Worm (Caenorhabditis elegans): Measurements from ENCODE around the gene C16C8.8.

C16C8.8 gene

ce11 chrII:3502520-3503323 is 41.2 kb upstream of the C16C8.8 start, which contains the start of the genes col-71 and Y49F6B.2 (continued):
- TF ChIP-seq repo-1 (tag; optimal IDR thresholded peaks at IDR 0.05) (no peak), sptf-2 (GFP tag; optimal IDR thresholded peaks at IDR 0.05) (no peak), tlf-1 (GFP tag; optimal IDR thresholded peaks at IDR 0.05) (peak; percentile 18), egl-18 (GFP tag; IDR thresholded peaks at IDR 0.05) (no peak), bed-1 (GFP tag; IDR thresholded peaks at IDR 0.05) (no peak), snpc-4 (GFP tag; optimal IDR thresholded peaks at IDR 0.05) (no peak), snpc-4 (tag; optimal IDR thresholded peaks at IDR 0.05) (peak in 2 of 4 experiments; percentile 19 to 34), lsy-27 (tag; optimal IDR thresholded peaks at IDR 0.05; ENCODE audit: borderline replicate concordance, insufficient read depth) (no peak), ceh-40 (GFP tag; IDR thresholded peaks at IDR 0.05) (no peak), dpl-1 (GFP tag; optimal IDR thresholded peaks at IDR 0.05) (no peak), Y79H2A.3 (GFP tag; conservative IDR thresholded peaks at IDR 0.05) (no peak), F49E8.2 (tag; optimal IDR thresholded peaks at IDR 0.05; ENCODE audit: insufficient read depth) (no peak), sea-2 (GFP tag; IDR thresholded peaks at IDR 0.05) (no peak), unc-62 (GFP tag; optimal IDR thresholded peaks at IDR 0.05) (no peak), hlh-12 (tag; optimal IDR thresholded peaks at IDR 0.05) (no peak), ccch-3 (GFP tag; optimal IDR thresholded peaks at IDR 0.05) (no peak), hrde-1 (tag; optimal IDR thresholded peaks at IDR 0.05; ENCODE audit: borderline replicate concordance) (no peak), bed-2 (GFP tag; IDR thresholded peaks at IDR 0.05) (peak; percentile 59; the same call in 1 of the 2 replicates), sdz-38 (tag; optimal IDR thresholded peaks at IDR 0.05) (no peak), madf-8 (GFP tag; conservative IDR thresholded peaks at IDR 0.05) (peak; percentile 28; the same call in 1 of the 2 replicates), aptf-2 (GFP tag; conservative IDR thresholded peaks at IDR 0.05) (0 out of 2 replicates have a peak, but pooled peaks have one; percentile 22), snpc-1.1 (tag; optimal IDR thresholded peaks at IDR 0.05; ENCODE audit: insufficient read depth) (no peak), B0336.3 (GFP tag; IDR thresholded peaks at IDR 0.05) (no peak; the same call in 1 of the 2 replicates), B0035.1 (tag; optimal IDR thresholded peaks at IDR 0.05) (no peak), rcor-1 (GFP tag; IDR thresholded peaks at IDR 0.05) (peak; percentile 67), let-607 (tag; optimal IDR thresholded peaks at IDR 0.05) (peak in 1 of 2 experiments; percentile 52), F57C9.4 (tag; optimal IDR thresholded peaks at IDR 0.05) (no peak), nhr-90 (tag; optimal IDR thresholded peaks at IDR 0.05) (no peak), C17E4.6 (GFP tag; IDR thresholded peaks at IDR 0.05) (no peak), F23B12.7 (tag; optimal IDR thresholded peaks at IDR 0.05; ENCODE audit: insufficient read depth) (no peak), nhr-80 (tag; optimal IDR thresholded peaks at IDR 0.05) (peak; percentile 21), hsf-1 (GFP tag; IDR thresholded peaks at IDR 0.05) (no peak), nhr-27 (tag; optimal IDR thresholded peaks at IDR 0.05) (no peak)

- TF ChIP-seq attf-3 (GFP tag; conservative IDR thresholded peaks at IDR 0.05) (no peak), mxl-1 (tag; optimal IDR thresholded peaks at IDR 0.05) (no peak), zim-3 (tag; optimal IDR thresholded peaks at IDR 0.05) (no peak), attf-6 (GFP tag; IDR thresholded peaks at IDR 0.05) (0 out of 2 replicates have a peak, but pooled peaks have one; percentile 9)
Observed at ce11 chrII:3502011-3502410, 40.5 kb upstream of the C16C8.8 start.
